Worm (Caenorhabditis elegans): ENCODE results near the gene nhr-281.

nhr-281 gene

DNA sequence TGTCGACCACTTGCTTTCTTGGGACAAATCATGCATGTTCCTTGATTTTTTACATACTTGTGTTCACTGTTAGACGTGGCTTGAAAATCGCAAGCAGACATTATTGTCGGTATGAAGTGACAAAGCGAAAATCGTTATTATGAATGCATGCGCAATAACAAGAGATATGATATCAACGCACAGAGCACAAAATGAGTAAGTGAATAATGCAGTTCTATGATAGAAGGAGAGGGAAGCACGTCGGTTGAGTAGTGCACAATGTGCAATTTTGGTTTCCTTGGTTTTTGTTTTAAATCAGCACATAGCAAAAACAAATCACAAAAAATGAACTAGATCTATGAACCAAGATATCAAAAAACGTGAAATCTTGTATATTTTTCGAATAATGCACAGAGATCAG lies at the start of gene nhr-281:
TSS of gene nhr-281 (minus strand) at position 101 of the 400 bp plus-strand sequence.
- TF ChIP-seq pes-1 (GFP tag; IDR thresholded peaks at IDR 0.05), result no peak
- TF ChIP-seq sea-1 (GFP tag; conservative IDR thresholded peaks at IDR 0.05), result no peak
- TF ChIP-seq B0310.2 (tag; optimal IDR thresholded peaks at IDR 0.05), result no peak
- TF ChIP-seq tra-4 (tag; optimal IDR thresholded peaks at IDR 0.05), result no peak
- TF ChIP-seq ceh-36 (tag; optimal IDR thresholded peaks at IDR 0.05), result no peak
- no peak for TF ChIP-seq hmg-4 (GFP tag; optimal IDR thresholded peaks at IDR 0.05)
- TF ChIP-seq scrt-1 (GFP tag; IDR thresholded peaks at IDR 0.05), result no peak
- no peak for TF ChIP-seq ets-7 (tag; optimal IDR thresholded peaks at IDR 0.05)
- TF ChIP-seq hmbx-1 (tag; optimal IDR thresholded peaks at IDR 0.05), result no peak
- no peak for TF ChIP-seq tbx-11 (GFP tag; IDR thresholded peaks at IDR 0.05)
- no peak for TF ChIP-seq ama-1 (optimal IDR thresholded peaks at IDR 0.05)
- no peak for TF ChIP-seq aly-1 (tag; optimal IDR thresholded peaks at IDR 0.05)
- TF ChIP-seq F13C5.2 (tag; optimal IDR thresholded peaks at IDR 0.05), result no peak
- TF ChIP-seq hnd-1 (tag; optimal IDR thresholded peaks at IDR 0.05), result no peak
- TF ChIP-seq tbx-37 (GFP tag; conservative IDR thresholded peaks at IDR 0.05), result no peak
- TF ChIP-seq ceh-13 (GFP tag; optimal IDR thresholded peaks at IDR 0.05), result no peak

DNA sequence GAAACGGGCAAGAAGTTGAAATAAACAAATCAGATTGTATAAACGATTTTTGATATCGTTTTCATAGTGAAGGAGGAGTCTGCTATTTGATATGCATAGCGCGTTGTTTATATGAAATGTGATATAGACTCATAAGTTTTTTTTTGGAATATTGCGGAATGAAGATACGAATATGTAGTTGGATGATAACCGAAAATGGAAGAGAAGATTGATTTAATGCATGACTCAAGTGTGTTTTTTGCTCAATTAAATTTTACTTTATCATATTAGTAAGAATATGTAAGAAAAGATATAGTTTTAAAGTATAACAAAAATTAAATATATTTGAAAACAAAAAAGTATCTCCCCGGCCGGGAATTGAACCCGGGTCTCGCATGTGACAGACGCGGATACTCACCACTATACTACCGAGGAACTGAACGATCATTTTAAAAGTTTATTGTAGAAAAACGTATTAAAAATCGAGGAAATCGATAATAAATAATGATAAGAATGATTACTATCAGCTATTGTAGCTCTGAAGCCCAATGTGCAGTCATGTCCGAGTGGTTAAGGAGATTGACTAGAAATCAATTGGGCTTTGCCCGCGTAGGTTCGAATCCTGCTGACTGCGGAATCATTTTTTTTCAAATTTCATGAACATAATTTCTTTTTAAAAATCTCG lies 48.6 kb upstream of the nhr-281 start, which contains the start of gene lgc-25:
TSS of gene lgc-25 (minus strand) at position 51 of the 664 bp plus-strand sequence.
- TF ChIP-seq B0310.2 (tag; optimal IDR thresholded peaks at IDR 0.05), result no peak
- no peak for TF ChIP-seq tbx-11 (GFP tag; IDR thresholded peaks at IDR 0.05)
- TF ChIP-seq tra-4 (tag; optimal IDR thresholded peaks at IDR 0.05), result no peak
- TF ChIP-seq tbx-37 (GFP tag; conservative IDR thresholded peaks at IDR 0.05), result no peak
- no peak for TF ChIP-seq ets-7 (tag; optimal IDR thresholded peaks at IDR 0.05)
- no peak for TF ChIP-seq hnd-1 (tag; optimal IDR thresholded peaks at IDR 0.05)

DNA sequence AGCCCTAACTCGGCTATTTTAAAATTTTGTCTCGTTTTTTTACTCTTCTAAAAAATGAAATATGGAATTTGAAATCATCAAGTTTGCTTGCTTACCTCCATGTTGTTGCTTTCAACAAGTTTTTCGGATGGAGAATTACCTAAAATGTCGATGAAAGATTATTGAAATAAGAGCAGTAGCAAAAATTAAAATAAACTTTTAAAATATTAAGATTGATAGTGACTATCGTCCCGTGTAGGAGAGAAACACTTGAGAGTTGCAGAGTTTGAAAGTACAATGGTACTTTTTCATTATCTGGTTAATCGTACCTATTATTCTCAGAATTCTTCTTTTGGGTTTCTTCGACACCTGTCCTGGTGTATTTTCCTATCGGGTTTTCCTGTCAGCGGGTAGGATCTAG lies 43.7 kb upstream of the nhr-281 start, which contains the start of gene ceh-90:
TSS of gene ceh-90 (minus strand) at position 101 of the 400 bp plus-strand sequence.
- no peak for TF ChIP-seq ceh-13 (GFP tag; optimal IDR thresholded peaks at IDR 0.05)
- TF ChIP-seq tbx-37 (GFP tag; conservative IDR thresholded peaks at IDR 0.05), result no peak
- no peak for TF ChIP-seq hmg-4 (GFP tag; optimal IDR thresholded peaks at IDR 0.05)
- TF ChIP-seq B0310.2 (tag; optimal IDR thresholded peaks at IDR 0.05), result no peak
- TF ChIP-seq ets-7 (tag; optimal IDR thresholded peaks at IDR 0.05), result no peak
- TF ChIP-seq hnd-1 (tag; optimal IDR thresholded peaks at IDR 0.05), result no peak
- no peak for TF ChIP-seq ama-1 (optimal IDR thresholded peaks at IDR 0.05)
- TF ChIP-seq tbx-11 (GFP tag; IDR thresholded peaks at IDR 0.05), result no peak
- no peak for TF ChIP-seq aly-1 (tag; optimal IDR thresholded peaks at IDR 0.05)
- TF ChIP-seq scrt-1 (GFP tag; IDR thresholded peaks at IDR 0.05), result no peak
- no peak for TF ChIP-seq pes-1 (GFP tag; IDR thresholded peaks at IDR 0.05)
- TF ChIP-seq flt-1 (GFP tag; IDR thresholded peaks at IDR 0.05), result no peak

DNA sequence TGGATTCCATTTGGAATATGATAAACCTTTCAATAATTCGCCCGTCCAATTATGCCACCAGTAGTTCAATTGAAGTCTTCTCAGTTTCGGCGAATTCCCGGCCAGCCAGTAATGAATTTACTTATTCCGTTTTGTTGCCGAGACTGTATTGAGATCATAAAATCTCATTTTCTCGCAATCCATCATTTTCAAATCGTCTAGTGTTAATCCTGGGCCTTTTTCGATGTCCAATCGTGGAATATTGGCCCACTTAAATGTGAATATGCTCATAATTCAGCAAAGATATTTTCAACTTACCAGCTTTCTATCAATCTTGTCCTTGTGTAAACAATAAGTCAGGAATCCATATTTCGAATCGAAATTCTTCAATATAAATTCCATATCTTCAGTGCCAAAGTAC lies 39.4 kb upstream of the nhr-281 start:
- TF ChIP-seq aly-1 (tag; optimal IDR thresholded peaks at IDR 0.05) (no peak), ama-1 (optimal IDR thresholded peaks at IDR 0.05) (no peak), hnd-1 (tag; optimal IDR thresholded peaks at IDR 0.05) (no peak), tbx-11 (GFP tag; IDR thresholded peaks at IDR 0.05) (no peak), flt-1 (GFP tag; IDR thresholded peaks at IDR 0.05) (no peak), hmbx-1 (tag; optimal IDR thresholded peaks at IDR 0.05) (no peak), hmg-4 (GFP tag; optimal IDR thresholded peaks at IDR 0.05) (no peak), B0310.2 (tag; optimal IDR thresholded peaks at IDR 0.05) (no peak), ceh-13 (GFP tag; optimal IDR thresholded peaks at IDR 0.05) (no peak), pes-1 (GFP tag; IDR thresholded peaks at IDR 0.05) (no peak), scrt-1 (GFP tag; IDR thresholded peaks at IDR 0.05) (no peak), sea-1 (GFP tag; conservative IDR thresholded peaks at IDR 0.05) (no peak), tra-4 (tag; optimal IDR thresholded peaks at IDR 0.05) (no peak), F13C5.2 (tag; optimal IDR thresholded peaks at IDR 0.05) (no peak), ceh-36 (tag; optimal IDR thresholded peaks at IDR 0.05) (no peak), tbx-37 (GFP tag; conservative IDR thresholded peaks at IDR 0.05) (no peak), ets-7 (tag; optimal IDR thresholded peaks at IDR 0.05) (no peak)

DNA sequence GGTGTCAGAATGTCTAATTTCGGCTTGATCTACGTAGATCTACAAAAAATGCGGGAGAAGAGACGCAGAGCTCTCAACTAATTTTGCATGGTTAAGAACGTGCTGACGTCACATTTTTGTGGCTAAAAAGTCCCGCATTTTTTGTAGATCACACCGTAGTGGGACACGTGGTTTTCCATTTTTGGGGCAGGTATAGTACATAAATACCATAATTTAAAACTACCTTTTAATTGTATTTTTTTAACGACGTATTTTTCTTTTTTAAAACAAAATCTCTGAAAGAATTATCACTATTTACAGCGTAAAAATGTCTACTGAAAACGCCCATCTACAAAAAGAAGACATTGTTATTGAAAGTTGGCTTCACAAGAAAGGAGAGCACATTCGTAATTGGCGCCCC lies 34.2 kb upstream of the nhr-281 start, which contains the start of gene akt-2:
TSS of gene akt-2 (plus strand) at position 301 of the 400 bp plus-strand sequence.
- TF ChIP-seq aly-1 (tag; optimal IDR thresholded peaks at IDR 0.05), result no peak
- no peak for TF ChIP-seq tra-4 (tag; optimal IDR thresholded peaks at IDR 0.05)
- TF ChIP-seq scrt-1 (GFP tag; IDR thresholded peaks at IDR 0.05), result no peak
- no peak for TF ChIP-seq tbx-37 (GFP tag; conservative IDR thresholded peaks at IDR 0.05)
- TF ChIP-seq B0310.2 (tag; optimal IDR thresholded peaks at IDR 0.05), result no peak
- no peak for TF ChIP-seq ets-7 (tag; optimal IDR thresholded peaks at IDR 0.05)
- TF ChIP-seq hnd-1 (tag; optimal IDR thresholded peaks at IDR 0.05), result no peak
- no peak for TF ChIP-seq tbx-11 (GFP tag; IDR thresholded peaks at IDR 0.05)
- no peak for TF ChIP-seq sea-1 (GFP tag; conservative IDR thresholded peaks at IDR 0.05)
- TF ChIP-seq hmg-4 (GFP tag; optimal IDR thresholded peaks at IDR 0.05), result no peak
- no peak for TF ChIP-seq F13C5.2 (tag; optimal IDR thresholded peaks at IDR 0.05)
- no peak for TF ChIP-seq ama-1 (optimal IDR thresholded peaks at IDR 0.05)
- no peak for TF ChIP-seq pes-1 (GFP tag; IDR thresholded peaks at IDR 0.05)
- no peak for TF ChIP-seq flt-1 (GFP tag; IDR thresholded peaks at IDR 0.05)
- TF ChIP-seq ceh-13 (GFP tag; optimal IDR thresholded peaks at IDR 0.05), result no peak
- no peak for TF ChIP-seq ceh-36 (tag; optimal IDR thresholded peaks at IDR 0.05)
- TF ChIP-seq hmbx-1 (tag; optimal IDR thresholded peaks at IDR 0.05), result no peak

DNA sequence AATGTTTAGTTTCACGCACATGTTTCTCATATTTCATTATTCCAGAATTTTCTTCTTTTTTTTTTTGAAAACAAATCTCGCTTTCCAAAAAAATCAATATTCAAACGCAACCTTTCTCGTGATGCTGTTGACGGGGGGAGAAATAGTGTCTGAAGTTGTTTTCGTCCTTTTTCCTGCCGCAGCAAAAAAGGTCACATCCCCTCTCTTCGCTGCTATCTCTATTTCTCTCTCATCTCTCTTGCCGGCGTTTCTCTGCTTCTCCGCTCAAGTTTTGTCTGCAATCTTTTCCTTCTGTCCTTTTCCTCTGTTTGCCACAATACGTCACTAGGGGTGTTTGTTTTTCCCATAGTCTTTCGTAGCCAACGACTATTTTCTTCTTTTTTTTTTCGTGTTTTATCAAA lies 33.5 kb upstream of the nhr-281 start:
- no peak for TF ChIP-seq hmg-4 (GFP tag; optimal IDR thresholded peaks at IDR 0.05)
- TF ChIP-seq ceh-13 (GFP tag; optimal IDR thresholded peaks at IDR 0.05), result no peak
- no peak for TF ChIP-seq ets-7 (tag; optimal IDR thresholded peaks at IDR 0.05)
- TF ChIP-seq flt-1 (GFP tag; IDR thresholded peaks at IDR 0.05), result no peak
- no peak for TF ChIP-seq hnd-1 (tag; optimal IDR thresholded peaks at IDR 0.05)

DNA sequence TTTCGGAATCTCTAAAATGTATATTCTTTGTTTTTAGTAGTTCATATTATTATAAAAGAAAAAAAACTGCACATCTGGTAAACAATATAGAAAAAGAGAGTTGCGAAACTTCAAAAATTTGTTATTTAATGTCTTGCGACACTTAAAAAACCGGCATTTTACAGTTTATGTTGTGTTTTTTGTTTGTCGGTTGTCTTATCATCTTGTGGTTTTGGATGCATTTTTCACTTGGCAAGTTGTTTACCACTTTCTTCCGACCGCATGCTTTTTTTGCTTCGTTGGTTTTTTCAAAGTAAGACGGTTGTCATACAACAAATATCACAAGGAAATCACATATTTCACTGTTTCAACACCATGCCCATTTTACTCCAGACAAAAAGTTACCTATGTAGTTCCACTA lies 32.4 kb upstream of the nhr-281 start:
- TF ChIP-seq flt-1 (GFP tag; IDR thresholded peaks at IDR 0.05), result no peak
- TF ChIP-seq hmbx-1 (tag; optimal IDR thresholded peaks at IDR 0.05), result no peak
- TF ChIP-seq ceh-13 (GFP tag; optimal IDR thresholded peaks at IDR 0.05), result no peak
- TF ChIP-seq tbx-11 (GFP tag; IDR thresholded peaks at IDR 0.05), result no peak
- TF ChIP-seq pes-1 (GFP tag; IDR thresholded peaks at IDR 0.05), result no peak
- TF ChIP-seq hnd-1 (tag; optimal IDR thresholded peaks at IDR 0.05), result no peak
- no peak for TF ChIP-seq B0310.2 (tag; optimal IDR thresholded peaks at IDR 0.05)
- no peak for TF ChIP-seq aly-1 (tag; optimal IDR thresholded peaks at IDR 0.05)
- no peak for TF ChIP-seq ets-7 (tag; optimal IDR thresholded peaks at IDR 0.05)
- TF ChIP-seq F13C5.2 (tag; optimal IDR thresholded peaks at IDR 0.05), result no peak
- TF ChIP-seq sea-1 (GFP tag; conservative IDR thresholded peaks at IDR 0.05), result no peak
